Fruit fly (Drosophila melanogaster) whole organism, adult: ENCODE results near the gene TTLL4A.

Experiments
- CG11617 ChIP-seq: fragments of 200-800 bp; sonication (Bioruptor generic); optimal IDR thresholded peaks from 2 replicates; lab custom pipeline; 2017; ENCODE audit warnings: mild to moderate bottlenecking, missing biosample characterization, missing genetic modification reagents, missing genetic modification characterization
- kay ChIP-seq: fragments of 200-800 bp; sonication (Bioruptor generic); peaks from one replicate; lab custom pipeline; 2016; ENCODE audit warnings: missing biosample characterization, missing genetic modification characterization, borderline replicate concordance
- pad ChIP-seq: fragments of 200-800 bp; sonication (Bioruptor generic); optimal IDR thresholded peaks from 3 replicates; lab custom pipeline; 2017; ENCODE audit warnings: missing biosample characterization, missing genetic modification characterization, mild to moderate bottlenecking, moderate library complexity, missing genetic modification reagents

DNA sequence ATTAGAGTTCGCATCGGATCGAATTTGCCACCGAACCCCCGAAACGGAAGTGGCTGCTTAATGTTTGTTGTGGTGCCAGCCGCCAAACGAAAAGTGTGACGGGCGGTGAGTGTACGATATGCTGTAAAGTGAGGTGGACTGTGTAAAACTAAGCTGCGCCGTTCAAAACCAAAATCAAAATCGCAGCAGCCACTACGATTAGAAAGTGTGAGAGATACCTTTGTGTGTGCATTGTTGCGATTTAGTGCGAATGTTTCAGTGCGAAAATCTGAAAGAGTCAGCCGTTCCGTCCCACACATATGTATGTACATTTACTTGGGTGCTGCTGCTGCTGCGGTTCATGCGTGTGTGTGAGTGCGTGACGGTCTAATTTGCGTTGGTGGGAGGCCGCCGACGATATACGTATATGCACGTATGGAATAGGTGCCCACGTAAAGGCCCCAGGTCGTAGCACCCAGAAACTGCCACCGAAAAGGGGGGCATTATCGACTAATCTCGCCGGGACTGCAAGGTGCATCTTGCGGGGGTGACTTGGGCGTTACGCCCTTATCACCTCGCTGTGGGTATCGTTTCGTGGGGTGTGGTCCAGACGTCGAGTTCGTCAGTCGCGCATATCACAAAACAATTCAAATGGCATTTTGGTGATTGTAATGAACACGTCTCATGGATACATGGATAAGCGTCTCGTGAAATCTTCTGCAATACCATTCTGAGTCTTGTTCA, 12.2 kb upstream of the TTLL4A start:
- TF ChIP-seq kay (GFP tag; lab: Kevin White, UChicago) (no peak), CG11617 (GFP tag; lab: Kevin White, UChicago) (no peak), pad (GFP tag; lab: Kevin White, UChicago) (no peak)
